Worm (Caenorhabditis elegans) whole organism, young adult: ENCODE measurements around the gene F21A3.11.

ENCODE experiments used
- T07F8.4 ChIP-seq: sonication (generic microtip); optimal IDR thresholded peaks from 2 replicates; lab custom pipeline; 2016; ENCODE audit warnings: mild to moderate bottlenecking, missing genetic modification characterization, moderate library complexity, missing compliant biosample characterization
- ZK185.1 ChIP-seq: sonication (generic microtip); optimal IDR thresholded peaks from 2 replicates; lab custom pipeline; 2016; ENCODE audit warnings: mild to moderate bottlenecking, missing genetic modification characterization, missing compliant biosample characterization; ENCODE audit not compliant: poor library complexity, severe bottlenecking
- cebp-2 ChIP-seq: fragments of 200-800 bp; sonication (Bioruptor generic); IDR thresholded peaks from 2 replicates; pipeline ENCODE4 v1.3.6; 2022; ENCODE audit warnings: missing genetic modification characterization, missing compliant biosample characterization
- die-1 ChIP-seq: sonication (generic microtip); optimal IDR thresholded peaks from 2 replicates; lab custom pipeline; 2016; ENCODE audit warnings: missing genotype, mild to moderate bottlenecking, missing genetic modification characterization, missing compliant biosample characterization
- ets-4 ChIP-seq: fragments of 200-800 bp; sonication (Bioruptor generic); optimal IDR thresholded peaks from 2 replicates; lab custom pipeline; 2018; ENCODE audit warnings: mild to moderate bottlenecking, missing genetic modification characterization, missing compliant biosample characterization
- mes-4 ChIP-seq: sonication (generic microtip); optimal IDR thresholded peaks from 2 replicates; lab custom pipeline; 2016; ENCODE audit warnings: missing genotype, missing genetic modification characterization, missing compliant biosample characterization
- nhr-80 ChIP-seq: sonication (generic microtip); optimal IDR thresholded peaks from 2 replicates; lab custom pipeline; 2016; ENCODE audit warnings: missing genetic modification characterization, missing compliant biosample characterization
- repo-1 ChIP-seq: sonication (generic microtip); optimal IDR thresholded peaks from 2 replicates; lab custom pipeline; 2017; ENCODE audit warnings: mild to moderate bottlenecking, missing genetic modification characterization, missing compliant biosample characterization
- tbx-9 ChIP-seq: sonication (generic microtip); optimal IDR thresholded peaks from 2 replicates; lab custom pipeline; 2016; ENCODE audit warnings: borderline replicate concordance, missing genetic modification characterization, inconsistent platforms, missing compliant biosample characterization
- unc-62 ChIP-seq: fragments of 150-350 bp; optimal IDR thresholded peaks from 2 replicates; lab custom pipeline; 2014; ENCODE audit warnings: missing biosample characterization, missing genetic modification reagents, missing genetic modification characterization
- zim-3 ChIP-seq: sonication (generic microtip); optimal IDR thresholded peaks from 2 replicates; lab custom pipeline; 2017; ENCODE audit warnings: mild to moderate bottlenecking, missing genetic modification characterization, moderate library complexity, missing compliant biosample characterization
- ztf-25 ChIP-seq: fragments of 200-800 bp; sonication (Bioruptor generic); IDR thresholded peaks from 2 replicates; pipeline ENCODE4 v1.3.6; 2022; ENCODE audit warnings: missing genetic modification reagents, missing genetic modification characterization, missing compliant biosample characterization

ce11 chrV:15577395-15577896, 44.4 kb upstream of the F21A3.11 start, which contains the start of gene atx-3:
- TF ChIP-seq repo-1 (tag; lab: Kevin White, UChicago) (no peak), unc-62 (GFP tag; lab: Kevin White, UChicago) (no peak), T07F8.4 (no peak), ets-4 (GFP tag; lab: Kevin White, UChicago) (no peak), nhr-80 (tag; lab: Kevin White, UChicago) (no peak), tbx-9 (tag; lab: Kevin White, UChicago) (no peak), cebp-2 (GFP tag; lab: Robert Waterston, UW) (no peak), ztf-25 (GFP tag; lab: Robert Waterston, UW) (no peak), ZK185.1 (tag; lab: Kevin White, UChicago) (no peak), zim-3 (tag; lab: Kevin White, UChicago) (no peak), die-1 (tag; lab: Kevin White, UChicago) (no peak), mes-4 (tag; lab: Kevin White, UChicago) (no peak)
